Fruit fly (Drosophila melanogaster) whole organism, embryonic: ENCODE data around the gene Ns4.

Source experiments
- Awh ChIP-seq: fragments of 200-800 bp; sonication (Bioruptor generic); IDR thresholded peaks from 2 replicates; pipeline ENCODE4, ENCODE4 v1.3.6; 2022; ENCODE audit warnings: missing biosample characterization, missing genetic modification characterization
- Blimp-1 ChIP-seq: fragments of 200-800 bp; sonication (Bioruptor generic); optimal IDR thresholded peaks from 3 replicates; lab custom pipeline; 2018; ENCODE audit warnings: missing biosample characterization, missing genetic modification characterization, mild to moderate bottlenecking, moderate library complexity, missing genetic modification reagents
- Bteb2 ChIP-seq: fragments of 200-800 bp; sonication (Bioruptor generic); optimal IDR thresholded peaks from 2 replicates; lab custom pipeline; 2016; ENCODE audit warnings: missing biosample characterization, missing genetic modification characterization
- CG10147 ChIP-seq: fragments of 200-800 bp; sonication (Bioruptor generic); optimal IDR thresholded peaks from 2 replicates; lab custom pipeline; 2019; ENCODE audit warnings: missing biosample characterization, mild to moderate bottlenecking, missing genetic modification characterization, moderate library complexity
- CG10654 ChIP-seq: fragments of 200-800 bp; sonication (Bioruptor generic); optimal IDR thresholded peaks from 2 replicates; lab custom pipeline; 2016; ENCODE audit warnings: missing biosample characterization, missing genetic modification characterization
- CG12299 ChIP-seq: fragments of 200-800 bp; sonication (Bioruptor generic); optimal IDR thresholded peaks from 2 replicates; lab custom pipeline; 2018; ENCODE audit warnings: missing biosample characterization, mild to moderate bottlenecking, missing genetic modification characterization
- CG13296 ChIP-seq: fragments of 200-800 bp; sonication (Bioruptor generic); optimal IDR thresholded peaks from 3 replicates; lab custom pipeline; 2018; ENCODE audit warnings: missing biosample characterization, mild to moderate bottlenecking, missing genetic modification characterization
- CG14710 ChIP-seq: fragments of 200-800 bp; sonication (Bioruptor generic); optimal IDR thresholded peaks from 3 replicates; lab custom pipeline; 2019; ENCODE audit warnings: missing biosample characterization, mild to moderate bottlenecking, missing genetic modification characterization, moderate library complexity
- CG15269 ChIP-seq: fragments of 200-800 bp; sonication (Bioruptor generic); optimal IDR thresholded peaks from 2 replicates; lab custom pipeline; 2018; ENCODE audit warnings: missing biosample characterization, mild to moderate bottlenecking, missing genetic modification characterization, moderate library complexity
- CG15514 ChIP-seq: fragments of 200-800 bp; sonication (Bioruptor generic); optimal IDR thresholded peaks from 3 replicates; lab custom pipeline; 2017; ENCODE audit warnings: missing biosample characterization, missing genetic modification characterization, mild to moderate bottlenecking, moderate library complexity, missing genetic modification reagents
- CG1603 ChIP-seq: fragments of 200-800 bp; sonication (Bioruptor generic); optimal IDR thresholded peaks from 2 replicates; lab custom pipeline; 2019; ENCODE audit warnings: missing biosample characterization, mild to moderate bottlenecking, missing genetic modification characterization, moderate library complexity
- CG16815 ChIP-seq: fragments of 200-800 bp; sonication (Bioruptor generic); optimal IDR thresholded peaks from 3 replicates; lab custom pipeline; 2017; ENCODE audit warnings: missing biosample characterization, mild to moderate bottlenecking, missing genetic modification characterization
- CG2875 ChIP-seq: fragments of 200-800 bp; sonication (Bioruptor generic); optimal IDR thresholded peaks from 2 replicates; lab custom pipeline; 2017; ENCODE audit warnings: missing biosample characterization, mild to moderate bottlenecking, missing genetic modification characterization, missing genetic modification reagents
- CG31388 ChIP-seq: fragments of 200-800 bp; sonication (Bioruptor generic); optimal IDR thresholded peaks from 2 replicates; lab custom pipeline; 2016; ENCODE audit warnings: missing biosample characterization, missing genetic modification characterization
- CG34376 ChIP-seq: fragments of 200-800 bp; sonication (Bioruptor generic); optimal IDR thresholded peaks from 2 replicates; lab custom pipeline; 2018; ENCODE audit warnings: missing biosample characterization, mild to moderate bottlenecking, missing genetic modification characterization
- CG4854 ChIP-seq: fragments of 200-800 bp; sonication (Bioruptor generic); optimal IDR thresholded peaks from 2 replicates; lab custom pipeline; 2016; ENCODE audit warnings: missing biosample characterization, missing genetic modification characterization, inconsistent platforms
- CG5245 ChIP-seq: fragments of 200-800 bp; sonication (Bioruptor generic); optimal IDR thresholded peaks from 3 replicates; lab custom pipeline; 2016; ENCODE audit warnings: missing biosample characterization, missing genetic modification characterization
- CG8089 ChIP-seq: fragments of 200-800 bp; sonication (Bioruptor generic); optimal IDR thresholded peaks from 3 replicates; lab custom pipeline; 2016; ENCODE audit warnings: missing biosample characterization, missing genetic modification characterization
- CG8359 ChIP-seq: fragments of 200-800 bp; sonication (Bioruptor generic); optimal IDR thresholded peaks from 2 replicates; lab custom pipeline; 2017; ENCODE audit warnings: missing biosample characterization, mild to moderate bottlenecking, missing genetic modification characterization, borderline replicate concordance
- CG8388 ChIP-seq: fragments of 200-800 bp; sonication (Bioruptor generic); optimal IDR thresholded peaks from 2 replicates; lab custom pipeline; 2019; ENCODE audit warnings: missing biosample characterization, mild to moderate bottlenecking, missing genetic modification characterization, moderate library complexity
- CG9797 ChIP-seq: fragments of 200-800 bp; sonication (Bioruptor generic); optimal IDR thresholded peaks from 3 replicates; lab custom pipeline; 2018; ENCODE audit warnings: missing biosample characterization, mild to moderate bottlenecking, missing genetic modification characterization
- CoRest ChIP-seq: fragments of 200-800 bp; sonication (Bioruptor generic); optimal IDR thresholded peaks from 3 replicates; lab custom pipeline; 2018; ENCODE audit warnings: missing biosample characterization, mild to moderate bottlenecking, missing genetic modification characterization, moderate library complexity
- Doc2 ChIP-seq: fragments of 200-800 bp; sonication (Bioruptor generic); IDR thresholded peaks from 2 replicates; pipeline ENCODE4 v1.3.6; 2022; ENCODE audit warnings: missing biosample characterization, missing genetic modification characterization
- ERR ChIP-seq: fragments of 200-800 bp; sonication (Bioruptor generic); optimal IDR thresholded peaks from 2 replicates; lab custom pipeline; 2016; ENCODE audit warnings: missing biosample characterization, missing genetic modification characterization
- H2.0 ChIP-seq: fragments of 200-800 bp; sonication (Bioruptor generic); IDR thresholded peaks from 2 replicates; pipeline ENCODE4 v1.3.6; 2022; ENCODE audit warnings: missing biosample characterization, missing genetic modification characterization
- HmgD ChIP-seq: fragments of 200-800 bp; sonication (Bioruptor generic); optimal IDR thresholded peaks from 3 replicates; lab custom pipeline; 2016; ENCODE audit warnings: missing biosample characterization, missing genetic modification characterization
- HmgZ ChIP-seq: fragments of 200-800 bp; sonication (Bioruptor generic); optimal IDR thresholded peaks from 2 replicates; lab custom pipeline; 2018; ENCODE audit warnings: missing biosample characterization, mild to moderate bottlenecking, missing genetic modification characterization
- Lim3 ChIP-seq: fragments of 200-800 bp; sonication (Bioruptor generic); IDR thresholded peaks from 2 replicates; pipeline ENCODE4 v1.3.6; 2022; ENCODE audit warnings: missing biosample characterization, missing genetic modification characterization
- Med ChIP-seq: fragments of 200-800 bp; sonication (Bioruptor generic); peaks from one replicate; lab custom pipeline; 2016; ENCODE audit warnings: missing biosample characterization, missing genetic modification characterization, mild to moderate bottlenecking, inconsistent platforms, moderate library complexity
- NK7.1 ChIP-seq: fragments of 200-800 bp; sonication (Bioruptor generic); optimal IDR thresholded peaks from 3 replicates; lab custom pipeline; 2016; ENCODE audit warnings: missing biosample characterization, missing genetic modification characterization
- Opbp ChIP-seq: fragments of 200-800 bp; sonication (Bioruptor generic); IDR thresholded peaks from 3 replicates; pipeline ENCODE4 v1.3.6; 2022; ENCODE audit warnings: missing biosample characterization, missing genetic modification characterization; ENCODE audit not compliant: partially characterized antibody
- bcd ChIP-seq: fragments of 200-800 bp; sonication (Bioruptor generic); optimal IDR thresholded peaks from 2 replicates; lab custom pipeline; 2017; ENCODE audit warnings: missing biosample characterization, mild to moderate bottlenecking, missing genetic modification characterization
- cas ChIP-seq: fragments of 200-800 bp; sonication (Bioruptor generic); IDR thresholded peaks from 2 replicates; pipeline ENCODE4 v1.3.6; 2022; ENCODE audit warnings: missing biosample characterization, missing genetic modification characterization
- crp ChIP-seq, 2 experiments: fragments of 200-800 bp; sonication (Bioruptor generic); optimal IDR thresholded peaks; 2 replicates in 1 of 2; 3 replicates in 1 of 2; lab custom pipeline; 2017; ENCODE audit warnings: missing biosample characterization in 2 of 2, missing genetic modification characterization in 2 of 2, mild to moderate bottlenecking in 1 of 2, moderate library complexity in 1 of 2
- danr ChIP-seq: fragments of 200-800 bp; sonication (Bioruptor generic); IDR thresholded peaks from 2 replicates; pipeline ENCODE4 v1.3.6; 2022; ENCODE audit warnings: missing biosample characterization, missing genetic modification characterization
- dati ChIP-seq: fragments of 200-800 bp; sonication (Bioruptor generic); IDR thresholded peaks from 2 replicates; pipeline ENCODE4 v1.3.6; 2022; ENCODE audit warnings: missing biosample characterization, missing genetic modification characterization
- disco-r ChIP-seq: fragments of 200-800 bp; sonication (Bioruptor generic); optimal IDR thresholded peaks from 2 replicates; lab custom pipeline; 2016; ENCODE audit warnings: missing biosample characterization, missing genetic modification characterization
- dpn ChIP-seq, 2 experiments: fragments of 200-800 bp; sonication (Bioruptor generic); optimal IDR thresholded peaks; 3 replicates each; lab custom pipeline; 2016; ENCODE audit warnings: missing biosample characterization in 2 of 2, missing genetic modification characterization in 2 of 2
- ems ChIP-seq: fragments of 200-800 bp; sonication (Bioruptor generic); optimal IDR thresholded peaks from 3 replicates; lab custom pipeline; 2016; ENCODE audit warnings: missing biosample characterization, missing genetic modification characterization
- gcm2 ChIP-seq: fragments of 200-800 bp; sonication (Bioruptor generic); optimal IDR thresholded peaks from 2 replicates; lab custom pipeline; 2016; ENCODE audit warnings: missing biosample characterization, missing genetic modification characterization
- hbn ChIP-seq: fragments of 200-800 bp; sonication (Bioruptor generic); IDR thresholded peaks from 2 replicates; pipeline ENCODE4 v1.3.6; 2022; ENCODE audit warnings: missing biosample characterization, missing genetic modification characterization; ENCODE audit not compliant: partially characterized antibody
- lbe ChIP-seq: fragments of 200-800 bp; sonication (Bioruptor generic); optimal IDR thresholded peaks from 2 replicates; lab custom pipeline; 2016; ENCODE audit warnings: missing biosample characterization, mild to moderate bottlenecking, missing genetic modification characterization
- mirr ChIP-seq: fragments of 200-800 bp; sonication (Bioruptor generic); optimal IDR thresholded peaks from 3 replicates; lab custom pipeline; 2018; ENCODE audit warnings: missing biosample characterization, mild to moderate bottlenecking, missing genetic modification characterization
- otp ChIP-seq: fragments of 200-800 bp; sonication (Bioruptor generic); IDR thresholded peaks from 3 replicates; pipeline ENCODE4, ENCODE4 v1.3.6; 2022; ENCODE audit warnings: missing biosample characterization, missing genetic modification characterization
- pzg ChIP-seq: fragments of 200-800 bp; sonication (Bioruptor generic); optimal IDR thresholded peaks from 3 replicates; lab custom pipeline; 2018; ENCODE audit warnings: missing biosample characterization, mild to moderate bottlenecking, missing genetic modification characterization, moderate library complexity
- seq ChIP-seq: fragments of 200-800 bp; sonication (Bioruptor generic); IDR thresholded peaks from 2 replicates; pipeline ENCODE4 v1.3.6; 2022; ENCODE audit warnings: missing biosample characterization, missing genetic modification characterization
- sna ChIP-seq: fragments of 200-800 bp; sonication (Bioruptor generic); IDR thresholded peaks from 2 replicates; pipeline ENCODE4 v1.3.6; 2022; ENCODE audit warnings: missing biosample characterization, missing genetic modification characterization; ENCODE audit not compliant: partially characterized antibody
- tgo ChIP-seq: fragments of 200-800 bp; sonication (Bioruptor generic); IDR thresholded peaks from 3 replicates; pipeline ENCODE4 v1.3.6; 2022; ENCODE audit warnings: missing biosample characterization, missing genetic modification characterization
- unc-4 ChIP-seq: fragments of 200-800 bp; sonication (Bioruptor generic); IDR thresholded peaks from 2 replicates; pipeline ENCODE4 v1.3.6; 2022; ENCODE audit warnings: missing biosample characterization, missing genetic modification characterization; ENCODE audit not compliant: partially characterized antibody
- vvl ChIP-seq: fragments of 200-800 bp; sonication (Bioruptor generic); IDR thresholded peaks from 2 replicates; pipeline ENCODE4 v1.3.6; 2022; ENCODE audit warnings: missing biosample characterization, missing genetic modification characterization
- z ChIP-seq: fragments of 200-800 bp; sonication (Bioruptor generic); IDR thresholded peaks from 3 replicates; pipeline ENCODE4 v1.3.6; 2022; ENCODE audit warnings: missing biosample characterization, missing genetic modification characterization

Gene Ns4

DNA sequence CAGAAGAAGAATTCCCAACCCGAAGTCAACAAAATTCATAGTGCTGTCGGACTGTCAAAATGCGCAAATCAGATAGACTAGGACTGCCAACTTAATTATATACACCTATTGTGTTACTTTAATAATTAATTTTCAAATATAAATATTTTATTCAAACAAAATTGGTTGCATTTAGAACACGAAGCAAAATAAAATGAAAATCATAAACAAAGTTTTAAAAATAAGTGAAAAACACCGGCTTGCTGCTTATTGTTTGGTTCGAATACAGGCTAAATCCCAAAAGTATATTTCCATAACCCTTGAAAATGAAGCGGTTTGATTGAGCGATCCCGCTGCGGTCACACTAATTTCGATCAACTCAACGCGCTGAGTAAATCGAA is 5.5 kb downstream of the Ns4 start, which contains the start of the genes Rhau and dia (continued):
- no peak for TF ChIP-seq CG10654 (GFP tag; lab: Kevin White, UChicago)
- TF ChIP-seq H2.0 = no peak
- no peak for TF ChIP-seq tgo
- peak; percentile 93 for TF ChIP-seq CG9797 (GFP tag; lab: Kevin White, UChicago)
- peak; percentile 84 for TF ChIP-seq CG14710 (tag; lab: Kevin White, UChicago)
- TF ChIP-seq ERR (GFP tag; lab: Kevin White, UChicago) = no peak
- no peak for TF ChIP-seq Awh (GFP tag; lab: Robert Waterston, UW)
- no peak for TF ChIP-seq CG34376 (GFP tag; lab: Kevin White, UChicago)
- no peak for TF ChIP-seq ems
- TF ChIP-seq CG1603 (tag; lab: Kevin White, UChicago) = peak; percentile 14
- TF ChIP-seq CG13296 (GFP tag; lab: Kevin White, UChicago) = peak; percentile 3
- TF ChIP-seq Opbp (GFP tag; lab: Robert Waterston, UW) = no peak
- peak in 1 of 2 experiments; percentile 24 for TF ChIP-seq dpn (GFP tag; optimal IDR thresholded peaks at IDR 0.05; lab: Kevin White, UChicago)
- no peak for TF ChIP-seq Doc2
- TF ChIP-seq gcm2 (GFP tag; lab: Kevin White, UChicago) = no peak
- no peak for TF ChIP-seq CG8089
- peak; percentile 88 for TF ChIP-seq pzg (GFP tag; lab: Kevin White, UChicago)
- no peak for TF ChIP-seq vvl (GFP tag; lab: Robert Waterston, UW)
- TF ChIP-seq CG8359 = no peak
- peak; percentile 16 for TF ChIP-seq CG12299 (tag; lab: Kevin White, UChicago)
- peak; percentile 61 for TF ChIP-seq CoRest (tag; lab: Kevin White, UChicago)
- no peak for TF ChIP-seq CG4854 (GFP tag; lab: Kevin White, UChicago)
- TF ChIP-seq NK7.1 = no peak
- TF ChIP-seq mirr (GFP tag; lab: Kevin White, UChicago) = no peak
- TF ChIP-seq CG31388 (GFP tag; lab: Kevin White, UChicago) = no peak
- TF ChIP-seq crp (GFP tag; optimal IDR thresholded peaks at IDR 0.05; lab: Kevin White, UChicago) = peak in 1 of 2 experiments; percentile 26
- TF ChIP-seq CG5245 (GFP tag; lab: Kevin White, UChicago) = no peak
- TF ChIP-seq HmgZ = peak; percentile 49
- peak; percentile 42 for TF ChIP-seq HmgD
- TF ChIP-seq Bteb2 (GFP tag; lab: Kevin White, UChicago) = peak; percentile 9
- no peak for TF ChIP-seq disco-r (GFP tag; lab: Kevin White, UChicago)
- no peak for TF ChIP-seq bcd (GFP tag; lab: Kevin White, UChicago)
- no peak for TF ChIP-seq seq (GFP tag; lab: Robert Waterston, UW)
- TF ChIP-seq sna = no peak
- no peak for TF ChIP-seq otp (GFP tag; lab: Robert Waterston, UW)
- peak; percentile 79 for TF ChIP-seq CG15514 (GFP tag; lab: Kevin White, UChicago)
- no peak for TF ChIP-seq CG10147
- TF ChIP-seq z (GFP tag; lab: Robert Waterston, UW) = no peak
- no peak for TF ChIP-seq dati (GFP tag; lab: Robert Waterston, UW)
- no peak for TF ChIP-seq lbe (GFP tag; lab: Kevin White, UChicago)
- no peak for TF ChIP-seq Lim3
- no peak for TF ChIP-seq Blimp-1 (GFP tag; lab: Kevin White, UChicago)
- no peak for TF ChIP-seq CG16815 (GFP tag; lab: Kevin White, UChicago)
- no peak for TF ChIP-seq unc-4 (GFP tag; lab: Robert Waterston, UW)
- TF ChIP-seq CG15269 (tag; lab: Kevin White, UChicago) = no peak
- TF ChIP-seq CG8388 (GFP tag; lab: Kevin White, UChicago) = no peak
- TF ChIP-seq Med = no peak
- no peak for TF ChIP-seq danr (GFP tag; lab: Robert Waterston, UW)
- no peak for TF ChIP-seq cas
- TF ChIP-seq CG2875 (GFP tag; lab: Kevin White, UChicago) = no peak
- TF ChIP-seq hbn = no peak
